Fruit fly (Drosophila melanogaster) whole organism, embryonic: ENCODE data around the gene grass.

ENCODE experiments used
- Ada2b ChIP-seq: fragments of 200-800 bp; sonication (Bioruptor generic); IDR thresholded peaks from 2 replicates; pipeline ENCODE4 v1.3.6; 2022; ENCODE audit warnings: missing biosample characterization, missing genetic modification characterization
- CG11456 ChIP-seq: fragments of 200-800 bp; sonication (Bioruptor generic); IDR thresholded peaks from 3 replicates; pipeline ENCODE4 v1.3.6; 2022; ENCODE audit warnings: missing biosample characterization, missing genetic modification characterization
- CG12236 ChIP-seq: fragments of 200-800 bp; sonication (Bioruptor generic); optimal IDR thresholded peaks from 2 replicates; lab custom pipeline; 2016; ENCODE audit warnings: missing biosample characterization, missing genetic modification characterization
- CG13894 ChIP-seq: fragments of 200-800 bp; sonication (Bioruptor generic); optimal IDR thresholded peaks from 3 replicates; lab custom pipeline; 2018; ENCODE audit warnings: missing biosample characterization, mild to moderate bottlenecking, missing genetic modification characterization, moderate library complexity
- CG14014 ChIP-seq: fragments of 200-800 bp; sonication (Bioruptor generic); IDR thresholded peaks from 2 replicates; pipeline ENCODE4 v1.3.6; 2022; ENCODE audit warnings: missing biosample characterization, missing genetic modification characterization
- CG15073 ChIP-seq: fragments of 200-800 bp; sonication (Bioruptor generic); optimal IDR thresholded peaks from 2 replicates; lab custom pipeline; 2016; ENCODE audit warnings: missing biosample characterization, missing genetic modification characterization
- CG16815 ChIP-seq: fragments of 200-800 bp; sonication (Bioruptor generic); optimal IDR thresholded peaks from 3 replicates; lab custom pipeline; 2017; ENCODE audit warnings: missing biosample characterization, mild to moderate bottlenecking, missing genetic modification characterization
- CG18764 ChIP-seq: fragments of 200-800 bp; sonication (Bioruptor generic); optimal IDR thresholded peaks from 3 replicates; lab custom pipeline; 2016; ENCODE audit warnings: missing biosample characterization, missing genetic modification characterization
- CG2712 ChIP-seq: fragments of 200-800 bp; optimal IDR thresholded peaks from 3 replicates; lab custom pipeline; 2019; ENCODE audit warnings: missing biosample characterization, mild to moderate bottlenecking, missing genetic modification characterization, moderate library complexity
- CG4404 ChIP-seq: fragments of 200-800 bp; sonication (Bioruptor generic); IDR thresholded peaks from 2 replicates; pipeline ENCODE4 v1.3.6; 2022; ENCODE audit warnings: missing biosample characterization, missing genetic modification characterization
- CG6254 ChIP-seq: fragments of 200-800 bp; sonication (Bioruptor generic); optimal IDR thresholded peaks from 3 replicates; lab custom pipeline; 2017; ENCODE audit warnings: mild to moderate bottlenecking, missing biosample characterization, missing genetic modification reagents, missing genetic modification characterization
- CG7271 ChIP-seq: fragments of 200-800 bp; sonication (Bioruptor generic); optimal IDR thresholded peaks from 2 replicates; lab custom pipeline; 2018; ENCODE audit warnings: missing biosample characterization, mild to moderate bottlenecking, missing genetic modification characterization, moderate library complexity
- CG8924 ChIP-seq: fragments of 200-800 bp; optimal IDR thresholded peaks from 3 replicates; lab custom pipeline; 2019; ENCODE audit warnings: missing biosample characterization, mild to moderate bottlenecking, missing genetic modification characterization, moderate library complexity
- Dad ChIP-seq: fragments of 200-800 bp; sonication (Bioruptor generic); optimal IDR thresholded peaks from 3 replicates; lab custom pipeline; 2016; ENCODE audit warnings: missing biosample characterization, missing genetic modification characterization
- Deaf1 ChIP-seq: fragments of 200-800 bp; optimal IDR thresholded peaks from 3 replicates; lab custom pipeline; 2019; ENCODE audit warnings: missing biosample characterization, mild to moderate bottlenecking, missing genetic modification characterization, moderate library complexity
- Dfd ChIP-seq, 2 experiments: fragments of >200 bp; optimal IDR thresholded peaks; 2 replicates each; lab custom pipeline; 2017; ENCODE audit warnings: missing biosample characterization in 2 of 2, missing genetic modification characterization in 2 of 2
- E2f1 ChIP-seq: fragments of 200-800 bp; sonication (Bioruptor generic); IDR thresholded peaks from 2 replicates; pipeline ENCODE4 v1.3.6; 2022; ENCODE audit warnings: missing biosample characterization, missing genetic modification characterization
- ERR ChIP-seq: fragments of 200-800 bp; sonication (Bioruptor generic); optimal IDR thresholded peaks from 2 replicates; lab custom pipeline; 2016; ENCODE audit warnings: missing biosample characterization, missing genetic modification characterization
- Hr51 ChIP-seq, 2 experiments: fragments of 200-800 bp; sonication (Bioruptor generic); optimal IDR thresholded peaks; 2 replicates in 1 of 2; 3 replicates in 1 of 2; lab custom pipeline; 2016 to 2018; ENCODE audit warnings: missing biosample characterization in 2 of 2, missing genetic modification characterization in 2 of 2, mild to moderate bottlenecking in 1 of 2, moderate library complexity in 1 of 2
- Lhr ChIP-seq: fragments of 200-800 bp; sonication (Bioruptor generic); optimal IDR thresholded peaks from 3 replicates; lab custom pipeline; 2017; ENCODE audit warnings: mild to moderate bottlenecking, missing biosample characterization, missing genetic modification reagents, missing genetic modification characterization
- MTF-1 ChIP-seq: fragments of 200-800 bp; sonication (Bioruptor generic); optimal IDR thresholded peaks from 2 replicates; lab custom pipeline; 2018; ENCODE audit warnings: missing biosample characterization, mild to moderate bottlenecking, missing genetic modification characterization, borderline replicate concordance
- Mrtf ChIP-seq: fragments of 200-800 bp; sonication (Bioruptor generic); IDR thresholded peaks from 3 replicates; pipeline ENCODE4 v1.3.6; 2022; ENCODE audit warnings: missing biosample characterization, missing genetic modification characterization
- Myb ChIP-seq: fragments of 200-800 bp; sonication (Bioruptor generic); optimal IDR thresholded peaks from 2 replicates; lab custom pipeline; 2016; ENCODE audit warnings: missing biosample characterization, missing genetic modification characterization
- PHDP ChIP-seq: fragments of 200-800 bp; sonication (Bioruptor generic); optimal IDR thresholded peaks from 3 replicates; lab custom pipeline; 2018; ENCODE audit warnings: missing biosample characterization, mild to moderate bottlenecking, missing genetic modification characterization, moderate library complexity
- Spps ChIP-seq: fragments of 200-800 bp; sonication (Bioruptor generic); optimal IDR thresholded peaks from 2 replicates; lab custom pipeline; 2018; ENCODE audit warnings: missing biosample characterization, mild to moderate bottlenecking, missing genetic modification characterization
- Stat92E ChIP-seq, 3 experiments: fragments of >200 bp in 2 of 3; fragments of 200-800 bp in 1 of 3; sonication (Bioruptor generic) in 1 of 3; optimal IDR thresholded peaks; 2 replicates each; lab custom pipeline; 2017 to 2019; ENCODE audit warnings: missing biosample characterization in 3 of 3, missing genetic modification characterization in 3 of 3, mild to moderate bottlenecking in 1 of 3, moderate library complexity in 1 of 3
- Xrp1 ChIP-seq: fragments of 200-800 bp; sonication (Bioruptor generic); IDR thresholded peaks from 2 replicates; pipeline ENCODE4 v1.3.6; 2022; ENCODE audit warnings: missing biosample characterization, missing genetic modification characterization
- ato ChIP-seq: fragments of 200-800 bp; sonication (Bioruptor generic); IDR thresholded peaks from 2 replicates; pipeline ENCODE4 v1.3.6; 2022; ENCODE audit warnings: missing biosample characterization, missing genetic modification characterization; ENCODE audit not compliant: partially characterized antibody
- bigmax ChIP-seq: fragments of 200-800 bp; sonication (Bioruptor generic); optimal IDR thresholded peaks from 2 replicates; lab custom pipeline; 2018; ENCODE audit warnings: missing biosample characterization, mild to moderate bottlenecking, missing genetic modification characterization
- cas ChIP-seq: fragments of 200-800 bp; sonication (Bioruptor generic); IDR thresholded peaks from 2 replicates; pipeline ENCODE4 v1.3.6; 2022; ENCODE audit warnings: missing biosample characterization, missing genetic modification characterization
- cg ChIP-seq: fragments of 200-800 bp; sonication (Bioruptor generic); optimal IDR thresholded peaks from 3 replicates; lab custom pipeline; 2019; ENCODE audit warnings: missing biosample characterization, mild to moderate bottlenecking, missing genetic modification characterization, moderate library complexity
- ewg ChIP-seq: fragments of 200-800 bp; sonication (Bioruptor generic); optimal IDR thresholded peaks from 3 replicates; lab custom pipeline; 2017; ENCODE audit warnings: mild to moderate bottlenecking, missing biosample characterization, missing genetic modification reagents, missing genetic modification characterization
- ftz-f1 ChIP-seq: fragments of 200-800 bp; sonication (Bioruptor generic); optimal IDR thresholded peaks from 2 replicates; lab custom pipeline; 2016; ENCODE audit warnings: missing biosample characterization, missing genetic modification characterization
- jigr1 ChIP-seq: fragments of 200-800 bp; sonication (Bioruptor generic); IDR thresholded peaks from 3 replicates; pipeline ENCODE4 v1.3.6; 2022; ENCODE audit warnings: missing biosample characterization, missing genetic modification characterization
- jumu ChIP-seq: fragments of 200-800 bp; sonication (Bioruptor generic); optimal IDR thresholded peaks from 3 replicates; lab custom pipeline; 2016; ENCODE audit warnings: missing biosample characterization, missing genetic modification characterization
- mld ChIP-seq: fragments of 200-800 bp; sonication (Bioruptor generic); IDR thresholded peaks from 3 replicates; pipeline ENCODE4 v1.3.6; 2022; ENCODE audit warnings: missing biosample characterization, missing genetic modification characterization; ENCODE audit not compliant: partially characterized antibody
- onecut ChIP-seq: fragments of 200-800 bp; sonication (Bioruptor generic); IDR thresholded peaks from 2 replicates; pipeline ENCODE4 v1.3.6; 2022; ENCODE audit warnings: missing biosample characterization, missing genetic modification characterization
- pum ChIP-seq: fragments of 200-800 bp; sonication (Bioruptor generic); optimal IDR thresholded peaks from 2 replicates; lab custom pipeline; 2016; ENCODE audit warnings: missing biosample characterization, missing genetic modification characterization
- pzg ChIP-seq: fragments of 200-800 bp; sonication (Bioruptor generic); optimal IDR thresholded peaks from 3 replicates; lab custom pipeline; 2018; ENCODE audit warnings: missing biosample characterization, mild to moderate bottlenecking, missing genetic modification characterization, moderate library complexity
- repo ChIP-seq: fragments of 200-800 bp; sonication (Bioruptor generic); optimal IDR thresholded peaks from 2 replicates; lab custom pipeline; 2016; ENCODE audit warnings: missing biosample characterization, missing genetic modification characterization
- ro ChIP-seq: fragments of 200-800 bp; sonication (Bioruptor generic); IDR thresholded peaks from 2 replicates; pipeline ENCODE4 v1.3.6; 2022; ENCODE audit warnings: missing biosample characterization, missing genetic modification characterization
- sens ChIP-seq: fragments of 200-800 bp; sonication (Bioruptor generic); peaks from one replicate; lab custom pipeline; 2016; ENCODE audit warnings: missing biosample characterization, missing genetic modification characterization
- seq ChIP-seq: fragments of 200-800 bp; sonication (Bioruptor generic); IDR thresholded peaks from 2 replicates; pipeline ENCODE4 v1.3.6; 2022; ENCODE audit warnings: missing biosample characterization, missing genetic modification characterization
- slou ChIP-seq: fragments of 200-800 bp; sonication (Bioruptor generic); optimal IDR thresholded peaks from 3 replicates; lab custom pipeline; 2016; ENCODE audit warnings: missing biosample characterization, missing genetic modification characterization
- slp2 ChIP-seq: fragments of 200-800 bp; sonication (Bioruptor generic); optimal IDR thresholded peaks from 2 replicates; lab custom pipeline; 2016; ENCODE audit warnings: missing biosample characterization, missing genetic modification characterization
- sna ChIP-seq: fragments of 200-800 bp; sonication (Bioruptor generic); IDR thresholded peaks from 2 replicates; pipeline ENCODE4 v1.3.6; 2022; ENCODE audit warnings: missing biosample characterization, missing genetic modification characterization; ENCODE audit not compliant: partially characterized antibody
- so ChIP-seq: fragments of 200-800 bp; sonication (Bioruptor generic); IDR thresholded peaks from 3 replicates; pipeline ENCODE4 v1.3.6; 2022; ENCODE audit warnings: missing biosample characterization, missing genetic modification characterization
- sr ChIP-seq: fragments of 200-800 bp; sonication (Bioruptor generic); IDR thresholded peaks from 3 replicates; pipeline ENCODE4 v1.3.6; 2022; ENCODE audit warnings: missing biosample characterization, missing genetic modification characterization
- yki ChIP-seq: fragments of >200 bp; optimal IDR thresholded peaks from 3 replicates; lab custom pipeline; 2018
- zfh1 ChIP-seq: fragments of 200-800 bp; sonication (Bioruptor generic); IDR thresholded peaks from 3 replicates; pipeline ENCODE4 v1.3.6; 2022; ENCODE audit warnings: missing biosample characterization, missing genetic modification characterization

Gene grass

DNA sequence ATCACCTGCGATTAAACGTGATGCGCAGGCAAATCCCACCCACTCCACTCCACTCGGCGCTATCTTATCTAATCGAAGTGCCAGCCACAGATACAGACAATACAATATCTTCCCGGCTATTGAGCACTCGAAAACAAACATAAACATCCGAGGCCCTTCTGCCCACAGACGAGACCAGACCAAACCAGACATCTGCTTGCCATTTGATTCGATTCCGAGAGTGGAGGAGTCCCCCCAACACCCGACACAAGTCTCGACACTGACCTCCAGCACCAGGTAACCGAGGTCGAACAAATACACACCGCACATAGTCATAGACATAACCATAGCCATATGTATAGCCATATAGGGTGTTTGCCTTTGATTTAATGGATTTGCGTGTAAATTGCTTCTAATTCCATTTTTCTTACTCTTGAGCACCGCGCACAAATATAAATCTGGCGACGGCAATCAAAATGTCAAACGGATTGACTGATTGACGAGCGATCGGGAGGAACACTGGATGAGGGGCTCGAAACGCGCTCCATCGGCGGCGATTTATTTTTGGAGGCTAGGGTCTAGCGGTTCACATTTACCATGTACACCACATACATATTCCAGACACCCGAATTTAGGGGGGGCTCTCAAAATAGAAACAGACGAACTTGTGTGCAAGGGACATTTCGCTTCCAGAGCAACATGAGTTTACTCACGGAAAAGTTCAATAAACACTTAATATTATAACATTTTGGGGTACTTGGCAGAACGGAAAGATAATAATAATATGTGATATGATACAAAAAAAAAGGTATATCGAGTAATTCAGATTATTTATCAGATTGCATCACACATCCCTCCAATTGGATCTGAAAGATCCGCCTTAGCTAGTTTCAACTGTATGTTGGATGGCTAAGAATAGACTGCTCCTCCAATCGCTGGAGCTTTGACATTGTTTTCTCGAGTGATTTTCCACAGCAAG is 8.7 kb upstream of the grass start (continued):
- TF ChIP-seq CG12236 (GFP tag; lab: Kevin White, UChicago) (no peak), bigmax (GFP tag; lab: Kevin White, UChicago) (no peak), E2f1 (no peak), seq (no peak), Dad (GFP tag; lab: Kevin White, UChicago) (no peak), mld (GFP tag; lab: Robert Waterston, UW) (no peak), ro (no peak), pum (GFP tag; lab: Kevin White, UChicago) (no peak), Dfd (GFP tag; optimal IDR thresholded peaks at IDR 0.05; lab: Kevin White, UChicago) (no peak), CG13894 (tag; lab: Kevin White, UChicago) (peak; percentile 32), Ada2b (GFP tag; lab: Robert Waterston, UW) (no peak), ERR (no peak), Myb (GFP tag; lab: Kevin White, UChicago) (no peak), CG15073 (GFP tag; lab: Kevin White, UChicago) (no peak), yki (lab: Kevin White, UChicago) (no peak), cas (GFP tag; lab: Robert Waterston, UW) (no peak), cg (no peak), so (GFP tag; lab: Robert Waterston, UW) (no peak), zfh1 (no peak), jumu (GFP tag; lab: Kevin White, UChicago) (no peak), repo (no peak), Mrtf (GFP tag; lab: Robert Waterston, UW) (no peak), CG16815 (GFP tag; lab: Kevin White, UChicago) (no peak), Deaf1 (tag; lab: Kevin White, UChicago) (no peak), sna (no peak), jigr1 (GFP tag; lab: Robert Waterston, UW) (no peak), CG7271 (tag; lab: Kevin White, UChicago) (no peak), ewg (GFP tag; lab: Kevin White, UChicago) (no peak), pzg (GFP tag; lab: Kevin White, UChicago) (no peak), CG4404 (no peak), Lhr (GFP tag; lab: Kevin White, UChicago) (no peak), ftz-f1 (GFP tag; lab: Kevin White, UChicago) (peak; percentile 92), slou (GFP tag; lab: Kevin White, UChicago) (no peak), CG11456 (GFP tag; lab: Robert Waterston, UW) (no peak), CG14014 (GFP tag; lab: Robert Waterston, UW) (no peak), PHDP (tag; lab: Kevin White, UChicago) (no peak), CG8924 (no peak), Xrp1 (GFP tag; lab: Robert Waterston, UW) (no peak), MTF-1 (GFP tag; lab: Kevin White, UChicago) (no peak), slp2 (GFP tag; lab: Kevin White, UChicago) (no peak), Hr51 (GFP tag; optimal IDR thresholded peaks at IDR 0.05; lab: Kevin White, UChicago) (no peak), sens (GFP tag; lab: Kevin White, UChicago) (peak; percentile 77), sr (GFP tag; lab: Robert Waterston, UW) (no peak), CG2712 (tag; lab: Kevin White, UChicago) (peak; percentile 17), Stat92E (GFP tag; optimal IDR thresholded peaks at IDR 0.05; lab: Kevin White, UChicago) (no peak), CG6254 (GFP tag; lab: Kevin White, UChicago) (no peak), onecut (GFP tag; lab: Robert Waterston, UW) (no peak), CG18764 (no peak), Spps (tag; lab: Kevin White, UChicago) (no peak), ato (no peak)
